Fruit fly (Drosophila melanogaster) whole organism, embryonic: ENCODE data around the gene CG10195.

Experiments
- Antp ChIP-seq: fragments of 200-800 bp; sonication (Bioruptor generic); optimal IDR thresholded peaks from 3 replicates; lab custom pipeline; 2016; ENCODE audit warnings: missing biosample characterization, missing genetic modification characterization
- CG10462 ChIP-seq: fragments of 200-800 bp; sonication (Bioruptor generic); optimal IDR thresholded peaks from 2 replicates; lab custom pipeline; 2016; ENCODE audit warnings: missing biosample characterization, missing genetic modification characterization
- CG11456 ChIP-seq: fragments of 200-800 bp; sonication (Bioruptor generic); IDR thresholded peaks from 3 replicates; pipeline ENCODE4 v1.3.6; 2022; ENCODE audit warnings: missing biosample characterization, missing genetic modification characterization
- CG12236 ChIP-seq: fragments of 200-800 bp; sonication (Bioruptor generic); optimal IDR thresholded peaks from 2 replicates; lab custom pipeline; 2016; ENCODE audit warnings: missing biosample characterization, missing genetic modification characterization
- CG13287 ChIP-seq: fragments of 200-800 bp; sonication (Bioruptor generic); IDR thresholded peaks from 2 replicates; pipeline ENCODE4 v1.3.6; 2022; ENCODE audit warnings: missing biosample characterization, missing genetic modification characterization; ENCODE audit not compliant: partially characterized antibody
- CG13296 ChIP-seq: fragments of 200-800 bp; sonication (Bioruptor generic); optimal IDR thresholded peaks from 3 replicates; lab custom pipeline; 2018; ENCODE audit warnings: missing biosample characterization, mild to moderate bottlenecking, missing genetic modification characterization
- CG14050 ChIP-seq: fragments of 200-800 bp; sonication (Bioruptor generic); IDR thresholded peaks from 3 replicates; pipeline ENCODE4 v1.3.6; 2022; ENCODE audit warnings: missing biosample characterization, missing genetic modification characterization
- CG14667 ChIP-seq: fragments of 200-800 bp; sonication (Bioruptor generic); IDR thresholded peaks from 2 replicates; pipeline ENCODE4 v1.3.6; 2022; ENCODE audit warnings: missing biosample characterization, missing genetic modification characterization
- CG1529 ChIP-seq: fragments of 200-800 bp; sonication (Bioruptor generic); optimal IDR thresholded peaks from 3 replicates; lab custom pipeline; 2018; ENCODE audit warnings: missing biosample characterization, missing genetic modification characterization
- CG17361 ChIP-seq: fragments of 200-800 bp; sonication (Bioruptor generic); IDR thresholded peaks from 3 replicates; pipeline ENCODE4 v1.3.6; 2022; ENCODE audit warnings: missing biosample characterization, missing genetic modification characterization
- CG32772 ChIP-seq: fragments of 200-800 bp; sonication (Bioruptor generic); IDR thresholded peaks from 2 replicates; pipeline ENCODE4 v1.3.6; 2022; ENCODE audit warnings: missing biosample characterization, missing genetic modification characterization
- CG3407 ChIP-seq: fragments of 200-800 bp; sonication (Bioruptor generic); optimal IDR thresholded peaks from 2 replicates; lab custom pipeline; 2018; ENCODE audit warnings: missing biosample characterization, mild to moderate bottlenecking, missing genetic modification characterization
- CG34422 ChIP-seq: fragments of 200-800 bp; sonication (Bioruptor generic); IDR thresholded peaks from 3 replicates; pipeline ENCODE4 v1.3.6; 2022; ENCODE audit warnings: missing biosample characterization, missing genetic modification characterization
- CG3726 ChIP-seq: fragments of 200-800 bp; sonication (Bioruptor generic); IDR thresholded peaks from 3 replicates; pipeline ENCODE4, ENCODE4 v1.3.6; 2022; ENCODE audit warnings: missing biosample characterization, missing genetic modification characterization
- CG4617 ChIP-seq: fragments of 200-800 bp; sonication (Bioruptor generic); optimal IDR thresholded peaks from 3 replicates; lab custom pipeline; 2016; ENCODE audit warnings: missing biosample characterization, missing genetic modification characterization, borderline replicate concordance
- CG6791 ChIP-seq: fragments of 200-800 bp; sonication (Bioruptor generic); IDR thresholded peaks from 3 replicates; pipeline ENCODE4 v1.3.6; 2022; ENCODE audit warnings: missing biosample characterization, missing genetic modification characterization; ENCODE audit not compliant: partially characterized antibody
- CG6854 ChIP-seq: fragments of 200-800 bp; sonication (Bioruptor generic); optimal IDR thresholded peaks from 3 replicates; lab custom pipeline; 2017; ENCODE audit warnings: missing biosample characterization, mild to moderate bottlenecking, missing genetic modification characterization
- CG8478 ChIP-seq: fragments of >200 bp; optimal IDR thresholded peaks from 2 replicates; lab custom pipeline; 2018
- Dbx ChIP-seq: fragments of 200-800 bp; sonication (Bioruptor generic); IDR thresholded peaks from 3 replicates; pipeline ENCODE4 v1.3.6; 2022; ENCODE audit warnings: missing biosample characterization, missing genetic modification characterization
- Dip3 ChIP-seq: fragments of 200-800 bp; sonication (Bioruptor generic); optimal IDR thresholded peaks from 3 replicates; lab custom pipeline; 2016; ENCODE audit warnings: missing biosample characterization, missing genetic modification characterization
- Dll ChIP-seq: fragments of 200-800 bp; sonication (Bioruptor generic); IDR thresholded peaks from 4 replicates; pipeline ENCODE4 v1.3.6; 2022; ENCODE audit warnings: missing biosample characterization, missing genetic modification characterization; ENCODE audit not compliant: partially characterized antibody
- Dp ChIP-seq: fragments of 200-800 bp; sonication (Bioruptor generic); optimal IDR thresholded peaks from 2 replicates; lab custom pipeline; 2018; ENCODE audit warnings: missing biosample characterization, mild to moderate bottlenecking, missing genetic modification characterization, moderate library complexity
- Fer3 ChIP-seq: fragments of 200-800 bp; sonication (Bioruptor generic); optimal IDR thresholded peaks from 2 replicates; lab custom pipeline; 2018; ENCODE audit warnings: missing biosample characterization, mild to moderate bottlenecking, missing genetic modification characterization, moderate library complexity
- GATAe ChIP-seq: fragments of 200-800 bp; sonication (Bioruptor generic); conservative IDR thresholded peaks from 2 replicates; pipeline ENCODE4 v1.3.6; 2022; ENCODE audit warnings: missing biosample characterization, missing genetic modification characterization
- Hand ChIP-seq: fragments of 200-800 bp; sonication (Bioruptor generic); optimal IDR thresholded peaks from 2 replicates; lab custom pipeline; 2017; ENCODE audit warnings: mild to moderate bottlenecking, missing biosample characterization, missing genetic modification reagents, missing genetic modification characterization
- Nf-YB ChIP-seq: fragments of 200-800 bp; sonication (Bioruptor generic); optimal IDR thresholded peaks from 3 replicates; lab custom pipeline; 2019; ENCODE audit warnings: missing biosample characterization, mild to moderate bottlenecking, missing genetic modification characterization, moderate library complexity
- Ptx1 ChIP-seq: fragments of 200-800 bp; sonication (Bioruptor generic); IDR thresholded peaks from 2 replicates; pipeline ENCODE4 v1.3.6; 2022; ENCODE audit warnings: missing biosample characterization, missing genetic modification characterization
- Scr ChIP-seq: fragments of 200-800 bp; sonication (Bioruptor generic); IDR thresholded peaks from 2 replicates; pipeline ENCODE4 v1.3.6; 2022; ENCODE audit warnings: missing biosample characterization, missing genetic modification characterization; ENCODE audit not compliant: partially characterized antibody
- Side ChIP-seq: fragments of 200-800 bp; sonication (Bioruptor generic); optimal IDR thresholded peaks from 2 replicates; lab custom pipeline; 2016; ENCODE audit warnings: missing biosample characterization, missing genetic modification characterization
- Sry-δ ChIP-seq: fragments of 200-800 bp; sonication (Bioruptor generic); optimal IDR thresholded peaks from 2 replicates; lab custom pipeline; 2016; ENCODE audit warnings: missing biosample characterization, missing genetic modification characterization
- Ssrp ChIP-seq: fragments of 200-800 bp; sonication (Bioruptor generic); optimal IDR thresholded peaks from 2 replicates; lab custom pipeline; 2018; ENCODE audit warnings: missing biosample characterization, mild to moderate bottlenecking, missing genetic modification characterization, moderate library complexity
- al ChIP-seq: fragments of 200-800 bp; sonication (Bioruptor generic); IDR thresholded peaks from 2 replicates; pipeline ENCODE4 v1.3.6; 2022; ENCODE audit warnings: missing biosample characterization, missing genetic modification characterization
- ash1 ChIP-seq: fragments of 200-800 bp; sonication (Bioruptor generic); optimal IDR thresholded peaks from 2 replicates; lab custom pipeline; 2018; ENCODE audit warnings: missing biosample characterization, mild to moderate bottlenecking, missing genetic modification characterization
- bab2 ChIP-seq: fragments of 200-800 bp; sonication (Bioruptor generic); optimal IDR thresholded peaks from 2 replicates; lab custom pipeline; 2016; ENCODE audit warnings: missing biosample characterization, missing genetic modification characterization
- btn ChIP-seq: fragments of 200-800 bp; sonication (Bioruptor generic); optimal IDR thresholded peaks from 2 replicates; lab custom pipeline; 2016; ENCODE audit warnings: missing biosample characterization, missing genetic modification characterization
- cad ChIP-seq: fragments of >200 bp; optimal IDR thresholded peaks from 2 replicates; lab custom pipeline; 2017; ENCODE audit warnings: missing biosample characterization, missing genetic modification characterization
- chinmo ChIP-seq: fragments of 200-800 bp; sonication (Bioruptor generic); IDR thresholded peaks from 4 replicates; pipeline ENCODE4 v1.3.6; 2022; ENCODE audit warnings: missing biosample characterization, missing genetic modification characterization; ENCODE audit not compliant: partially characterized antibody
- chm ChIP-seq: fragments of 200-800 bp; sonication (Bioruptor generic); IDR thresholded peaks from 2 replicates; pipeline ENCODE4 v1.3.6; 2022; ENCODE audit warnings: missing biosample characterization, missing genetic modification characterization
- ci ChIP-seq: fragments of 200-800 bp; sonication (Bioruptor generic); IDR thresholded peaks from 3 replicates; pipeline ENCODE4 v1.3.6; 2022; ENCODE audit warnings: missing biosample characterization, missing genetic modification characterization
- crp ChIP-seq, 2 experiments: fragments of 200-800 bp; sonication (Bioruptor generic); optimal IDR thresholded peaks; 2 replicates in 1 of 2; 3 replicates in 1 of 2; lab custom pipeline; 2017; ENCODE audit warnings: missing biosample characterization in 2 of 2, missing genetic modification characterization in 2 of 2, mild to moderate bottlenecking in 1 of 2, moderate library complexity in 1 of 2
- dan ChIP-seq: fragments of 200-800 bp; sonication (Bioruptor generic); IDR thresholded peaks from 2 replicates; pipeline ENCODE4 v1.3.6; 2022; ENCODE audit warnings: missing biosample characterization, missing genetic modification characterization
- danr ChIP-seq: fragments of 200-800 bp; sonication (Bioruptor generic); IDR thresholded peaks from 2 replicates; pipeline ENCODE4 v1.3.6; 2022; ENCODE audit warnings: missing biosample characterization, missing genetic modification characterization
- ems ChIP-seq: fragments of 200-800 bp; sonication (Bioruptor generic); optimal IDR thresholded peaks from 3 replicates; lab custom pipeline; 2016; ENCODE audit warnings: missing biosample characterization, missing genetic modification characterization
- grn ChIP-seq: fragments of 200-800 bp; sonication (Bioruptor generic); optimal IDR thresholded peaks from 3 replicates; lab custom pipeline; 2017; ENCODE audit warnings: missing biosample characterization, missing genetic modification characterization
- her ChIP-seq: fragments of 200-800 bp; sonication (Bioruptor generic); optimal IDR thresholded peaks from 2 replicates; lab custom pipeline; 2016; ENCODE audit warnings: missing biosample characterization, missing genetic modification characterization
- hkb ChIP-seq, 2 experiments: fragments of 200-800 bp in 1 of 2; fragments of >200 bp in 1 of 2; sonication (Bioruptor generic) in 1 of 2; IDR thresholded peaks in 1 of 2; optimal IDR thresholded peaks in 1 of 2; 2 replicates each; pipeline versions ENCODE4 v1.3.6 to Lab custom; 2017 to 2022; ENCODE audit warnings: missing biosample characterization in 1 of 2, missing genetic modification characterization in 1 of 2
- peb ChIP-seq: fragments of 200-800 bp; sonication (Bioruptor generic); IDR thresholded peaks from 2 replicates; pipeline ENCODE4 v1.3.6; 2022; ENCODE audit warnings: missing biosample characterization, missing genetic modification characterization
- pfk ChIP-seq: fragments of 200-800 bp; sonication (Bioruptor generic); optimal IDR thresholded peaks from 2 replicates; lab custom pipeline; 2018; ENCODE audit warnings: missing biosample characterization, mild to moderate bottlenecking, missing genetic modification characterization, moderate library complexity
- ro ChIP-seq: fragments of 200-800 bp; sonication (Bioruptor generic); IDR thresholded peaks from 2 replicates; pipeline ENCODE4 v1.3.6; 2022; ENCODE audit warnings: missing biosample characterization, missing genetic modification characterization
- slp2 ChIP-seq: fragments of 200-800 bp; sonication (Bioruptor generic); optimal IDR thresholded peaks from 2 replicates; lab custom pipeline; 2016; ENCODE audit warnings: missing biosample characterization, missing genetic modification characterization
- zen2 ChIP-seq: fragments of 200-800 bp; sonication (Bioruptor generic); IDR thresholded peaks from 3 replicates; pipeline ENCODE4 v1.3.6; 2022; ENCODE audit warnings: missing biosample characterization, missing genetic modification characterization; ENCODE audit not compliant: partially characterized antibody

Gene CG10195

dm6 chr2L:19444734-19445140, 39.8 kb downstream of the CG10195 start, which contains the start of gene Hs2st (continued):
- peak; percentile 73 for TF ChIP-seq GATAe (GFP tag; lab: Robert Waterston, UW)
- TF ChIP-seq slp2 (GFP tag; lab: Kevin White, UChicago): peak; percentile 91
- peak; percentile 94 for TF ChIP-seq CG34422 (GFP tag; lab: Robert Waterston, UW)
- peak; percentile 65 for TF ChIP-seq Nf-YB (GFP tag; lab: Kevin White, UChicago)
- TF ChIP-seq bab2 (GFP tag; lab: Kevin White, UChicago): peak; percentile 96
- peak; percentile 84 for TF ChIP-seq CG12236
- TF ChIP-seq CG8478: no peak
- TF ChIP-seq chinmo (GFP tag; lab: Robert Waterston, UW): peak; percentile 79; the same call in 3 of the 4 replicates
- TF ChIP-seq Sry-δ (GFP tag; lab: Kevin White, UChicago): peak; percentile 82
- TF ChIP-seq pfk (GFP tag; lab: Kevin White, UChicago): peak; percentile 34
- TF ChIP-seq Dp (GFP tag; lab: Kevin White, UChicago): peak; percentile 67
- TF ChIP-seq CG13296: peak; percentile 84
- peak; percentile 86 for TF ChIP-seq her (GFP tag; lab: Kevin White, UChicago)
- peak; percentile 62 for TF ChIP-seq CG13287 (GFP tag; lab: Robert Waterston, UW)
- TF ChIP-seq zen2: no peak
- peak; percentile 58 for TF ChIP-seq CG6854 (GFP tag; lab: Kevin White, UChicago)
- peak; percentile 92 for TF ChIP-seq CG14667
- TF ChIP-seq CG6791 (GFP tag; lab: Robert Waterston, UW): no peak
- TF ChIP-seq Dip3: peak; percentile 97
- TF ChIP-seq Ssrp (tag; lab: Kevin White, UChicago): peak; percentile 91
- peak; percentile 91 for TF ChIP-seq Side (GFP tag; lab: Kevin White, UChicago)
- TF ChIP-seq ro: peak; percentile 70
- peak; percentile 41 for TF ChIP-seq Hand (GFP tag; lab: Kevin White, UChicago)
- peak; percentile 83 for TF ChIP-seq ci
- peak; percentile 59 for TF ChIP-seq Scr (GFP tag; lab: Robert Waterston, UW)
- peak; percentile 95 for TF ChIP-seq al
- peak; percentile 89 for TF ChIP-seq CG10462
- peak; percentile 47; the same call in 2 of the 4 replicates for TF ChIP-seq Dll (GFP tag; lab: Robert Waterston, UW)
- TF ChIP-seq danr (GFP tag; lab: Robert Waterston, UW): peak; percentile 89
- TF ChIP-seq CG14050 (GFP tag; lab: Robert Waterston, UW): peak; percentile 86
- TF ChIP-seq dan: peak; percentile 85
- TF ChIP-seq Fer3 (tag; lab: Kevin White, UChicago): peak; percentile 88
- TF ChIP-seq CG32772: peak; percentile 95
- no peak for TF ChIP-seq grn (GFP tag; lab: Kevin White, UChicago)
- peak; percentile 95 for TF ChIP-seq CG17361 (GFP tag; lab: Robert Waterston, UW)
- TF ChIP-seq CG1529: peak; percentile 82
- TF ChIP-seq Dbx (GFP tag; lab: Robert Waterston, UW): peak; percentile 96
- TF ChIP-seq crp (GFP tag; optimal IDR thresholded peaks at IDR 0.05; lab: Kevin White, UChicago): peak; percentile 50 to 85
- peak; percentile 91 for TF ChIP-seq CG11456
- TF ChIP-seq CG3726 (GFP tag; lab: Robert Waterston, UW): peak; percentile 91; the same call in 2 of the 3 replicates
- TF ChIP-seq chm (GFP tag; lab: Robert Waterston, UW): peak; percentile 88
- peak; percentile 86 for TF ChIP-seq peb
- peak; percentile 96 for TF ChIP-seq CG4617
- peak; percentile 96 for TF ChIP-seq Antp
- TF ChIP-seq hkb (optimal IDR thresholded peaks at IDR 0.05; lab: Kevin White, UChicago): peak; percentile 97
- TF ChIP-seq hkb (GFP tag; IDR thresholded peaks at IDR 0.05; lab: Robert Waterston, UW): peak; percentile 82
- TF ChIP-seq Ptx1: peak; percentile 97
- no peak for TF ChIP-seq ash1 (GFP tag; lab: Kevin White, UChicago)
- TF ChIP-seq cad: no peak
- TF ChIP-seq btn (GFP tag; lab: Kevin White, UChicago): peak; percentile 86
- TF ChIP-seq CG3407: peak; percentile 74
- peak; percentile 95 for TF ChIP-seq ems (GFP tag; lab: Kevin White, UChicago)
